Fruit fly (Drosophila melanogaster) whole organism, embryonic: ENCODE measurements around the gene Nepl3.
A peak's percentile ranks its signal among the peaks of the same experiment; 100 is the strongest.

ENCODE experiments used
- Atf-2 ChIP-seq: fragments of 200-800 bp; sonication (Bioruptor generic); optimal IDR thresholded peaks from 2 replicates; lab custom pipeline; 2016; ENCODE audit warnings: missing biosample characterization, missing genetic modification characterization
- Bgb ChIP-seq: fragments of 200-800 bp; sonication (Bioruptor generic); IDR thresholded peaks from 2 replicates; pipeline ENCODE4 v1.3.6; 2022; ENCODE audit warnings: missing biosample characterization, missing genetic modification characterization; ENCODE audit not compliant: partially characterized antibody
- Blimp-1 ChIP-seq: fragments of 200-800 bp; sonication (Bioruptor generic); optimal IDR thresholded peaks from 3 replicates; lab custom pipeline; 2018; ENCODE audit warnings: missing biosample characterization, missing genetic modification characterization, mild to moderate bottlenecking, moderate library complexity, missing genetic modification reagents
- CG11398 ChIP-seq: fragments of 200-800 bp; sonication (Bioruptor generic); optimal IDR thresholded peaks from 2 replicates; lab custom pipeline; 2016; ENCODE audit warnings: missing biosample characterization, missing genetic modification characterization
- CG13123 ChIP-seq: fragments of 200-800 bp; sonication (Bioruptor generic); optimal IDR thresholded peaks from 2 replicates; lab custom pipeline; 2016; ENCODE audit warnings: missing biosample characterization, missing genetic modification characterization
- CG14667 ChIP-seq: fragments of 200-800 bp; sonication (Bioruptor generic); IDR thresholded peaks from 2 replicates; pipeline ENCODE4 v1.3.6; 2022; ENCODE audit warnings: missing biosample characterization, missing genetic modification characterization
- CG16779 ChIP-seq: fragments of 200-800 bp; sonication (Bioruptor generic); IDR thresholded peaks from 2 replicates; pipeline ENCODE4 v1.3.6; 2022; ENCODE audit warnings: missing biosample characterization, missing genetic modification characterization
- CG17361 ChIP-seq: fragments of 200-800 bp; sonication (Bioruptor generic); IDR thresholded peaks from 3 replicates; pipeline ENCODE4 v1.3.6; 2022; ENCODE audit warnings: missing biosample characterization, missing genetic modification characterization
- CG17612 ChIP-seq: fragments of 200-800 bp; sonication (Bioruptor generic); IDR thresholded peaks from 2 replicates; pipeline ENCODE4 v1.3.6; 2022; ENCODE audit warnings: missing biosample characterization, missing genetic modification characterization
- CG1832 ChIP-seq: fragments of 200-800 bp; sonication (Bioruptor generic); optimal IDR thresholded peaks from 2 replicates; lab custom pipeline; 2017; ENCODE audit warnings: missing biosample characterization, mild to moderate bottlenecking, missing genetic modification characterization, inconsistent platforms
- CG34422 ChIP-seq: fragments of 200-800 bp; sonication (Bioruptor generic); IDR thresholded peaks from 3 replicates; pipeline ENCODE4 v1.3.6; 2022; ENCODE audit warnings: missing biosample characterization, missing genetic modification characterization
- CG4404 ChIP-seq: fragments of 200-800 bp; sonication (Bioruptor generic); IDR thresholded peaks from 2 replicates; pipeline ENCODE4 v1.3.6; 2022; ENCODE audit warnings: missing biosample characterization, missing genetic modification characterization
- CG4617 ChIP-seq: fragments of 200-800 bp; sonication (Bioruptor generic); optimal IDR thresholded peaks from 3 replicates; lab custom pipeline; 2016; ENCODE audit warnings: missing biosample characterization, missing genetic modification characterization, borderline replicate concordance
- CG6683 ChIP-seq: fragments of 200-800 bp; sonication (Bioruptor generic); optimal IDR thresholded peaks from 2 replicates; lab custom pipeline; 2017; ENCODE audit warnings: missing biosample characterization, mild to moderate bottlenecking, missing genetic modification characterization, missing genetic modification reagents
- CG7839 ChIP-seq: fragments of 200-800 bp; sonication (Bioruptor generic); optimal IDR thresholded peaks from 3 replicates; lab custom pipeline; 2018; ENCODE audit warnings: missing biosample characterization, mild to moderate bottlenecking, missing genetic modification characterization, moderate library complexity
- CG8765 ChIP-seq: fragments of 200-800 bp; sonication (Bioruptor generic); IDR thresholded peaks from 2 replicates; pipeline ENCODE4 v1.3.6; 2022; ENCODE audit warnings: missing biosample characterization, missing genetic modification characterization
- CkIIα-i1 ChIP-seq: fragments of 200-800 bp; sonication (Bioruptor generic); IDR thresholded peaks from 2 replicates; pipeline ENCODE4 v1.3.6; 2022; ENCODE audit warnings: missing biosample characterization, missing genetic modification characterization
- H2.0 ChIP-seq: fragments of 200-800 bp; sonication (Bioruptor generic); IDR thresholded peaks from 2 replicates; pipeline ENCODE4 v1.3.6; 2022; ENCODE audit warnings: missing biosample characterization, missing genetic modification characterization
- HLH54F ChIP-seq: fragments of 200-800 bp; sonication (Bioruptor generic); optimal IDR thresholded peaks from 3 replicates; lab custom pipeline; 2016; ENCODE audit warnings: missing biosample characterization, missing genetic modification characterization
- Hr39 ChIP-seq: fragments of >200 bp; optimal IDR thresholded peaks from 2 replicates; lab custom pipeline; 2017
- NfI ChIP-seq: fragments of 200-800 bp; sonication (Bioruptor generic); optimal IDR thresholded peaks from 3 replicates; lab custom pipeline; 2018; ENCODE audit warnings: missing biosample characterization, mild to moderate bottlenecking, missing genetic modification characterization, moderate library complexity
- Optix ChIP-seq: fragments of 200-800 bp; sonication (Bioruptor generic); IDR thresholded peaks from 3 replicates; pipeline ENCODE4 v1.3.6; 2022; ENCODE audit warnings: missing biosample characterization, missing genetic modification characterization
- Rfx ChIP-seq: fragments of 200-800 bp; sonication (Bioruptor generic); IDR thresholded peaks from 2 replicates; pipeline ENCODE4 v1.3.6; 2022; ENCODE audit warnings: missing biosample characterization, missing genetic modification characterization
- Sox102F ChIP-seq: fragments of 200-800 bp; sonication (Bioruptor generic); optimal IDR thresholded peaks from 2 replicates; lab custom pipeline; 2018; ENCODE audit warnings: missing biosample characterization, mild to moderate bottlenecking, missing genetic modification characterization, moderate library complexity
- Stat92E ChIP-seq, 3 experiments: fragments of >200 bp in 2 of 3; fragments of 200-800 bp in 1 of 3; sonication (Bioruptor generic) in 1 of 3; optimal IDR thresholded peaks; 2 replicates each; lab custom pipeline; 2017 to 2019; ENCODE audit warnings: missing biosample characterization in 3 of 3, missing genetic modification characterization in 3 of 3, mild to moderate bottlenecking in 1 of 3, moderate library complexity in 1 of 3
- ac ChIP-seq: fragments of 200-800 bp; sonication (Bioruptor generic); optimal IDR thresholded peaks from 3 replicates; lab custom pipeline; 2017; ENCODE audit warnings: missing biosample characterization, mild to moderate bottlenecking, missing genetic modification characterization
- bsh ChIP-seq, 2 experiments: fragments of 200-800 bp; sonication (Bioruptor generic); optimal IDR thresholded peaks; 2 replicates each; lab custom pipeline; 2017 to 2018; ENCODE audit warnings: mild to moderate bottlenecking in 2 of 2, missing biosample characterization in 2 of 2, missing genetic modification characterization in 2 of 2, moderate library complexity in 1 of 2
- cas ChIP-seq: fragments of 200-800 bp; sonication (Bioruptor generic); IDR thresholded peaks from 2 replicates; pipeline ENCODE4 v1.3.6; 2022; ENCODE audit warnings: missing biosample characterization, missing genetic modification characterization
- cg ChIP-seq: fragments of 200-800 bp; sonication (Bioruptor generic); optimal IDR thresholded peaks from 3 replicates; lab custom pipeline; 2019; ENCODE audit warnings: missing biosample characterization, mild to moderate bottlenecking, missing genetic modification characterization, moderate library complexity
- dmrt11E ChIP-seq: fragments of 200-800 bp; sonication (Bioruptor generic); optimal IDR thresholded peaks from 3 replicates; lab custom pipeline; 2018; ENCODE audit warnings: missing biosample characterization, mild to moderate bottlenecking, missing genetic modification characterization, moderate library complexity
- dysf ChIP-seq: fragments of 200-800 bp; sonication (Bioruptor generic); IDR thresholded peaks from 3 replicates; pipeline ENCODE4 v1.3.6; 2022; ENCODE audit warnings: missing biosample characterization, missing genetic modification characterization
- ewg ChIP-seq: fragments of 200-800 bp; sonication (Bioruptor generic); optimal IDR thresholded peaks from 3 replicates; lab custom pipeline; 2017; ENCODE audit warnings: mild to moderate bottlenecking, missing biosample characterization, missing genetic modification reagents, missing genetic modification characterization
- gcm ChIP-seq: fragments of 200-800 bp; sonication (Bioruptor generic); optimal IDR thresholded peaks from 2 replicates; lab custom pipeline; 2019; ENCODE audit warnings: missing biosample characterization, mild to moderate bottlenecking, missing genetic modification characterization, moderate library complexity
- gcm2 ChIP-seq: fragments of 200-800 bp; sonication (Bioruptor generic); optimal IDR thresholded peaks from 2 replicates; lab custom pipeline; 2016; ENCODE audit warnings: missing biosample characterization, missing genetic modification characterization
- gfzf ChIP-seq: fragments of 200-800 bp; sonication (Bioruptor generic); optimal IDR thresholded peaks from 2 replicates; lab custom pipeline; 2016; ENCODE audit warnings: missing biosample characterization, mild to moderate bottlenecking, missing genetic modification characterization, moderate library complexity
- h ChIP-seq: fragments of >200 bp; optimal IDR thresholded peaks from 2 replicates; lab custom pipeline; 2017
- lola ChIP-seq, 3 experiments: fragments of >200 bp in 2 of 3; fragments of 200-800 bp in 1 of 3; sonication (Bioruptor generic) in 1 of 3; optimal IDR thresholded peaks; 2 replicates each; lab custom pipeline; 2017 to 2019; ENCODE audit warnings: missing biosample characterization in 3 of 3, missing genetic modification characterization in 3 of 3, mild to moderate bottlenecking in 1 of 3, moderate library complexity in 1 of 3
- lov ChIP-seq, 2 experiments: fragments of 200-800 bp in 1 of 2; fragments of >200 bp in 1 of 2; sonication (Bioruptor generic) in 1 of 2; IDR thresholded peaks in 1 of 2; optimal IDR thresholded peaks in 1 of 2; 2 replicates in 1 of 2; 3 replicates in 1 of 2; pipeline versions ENCODE4 v1.3.6 to Lab custom; 2017 to 2022; ENCODE audit warnings: missing biosample characterization in 1 of 2, missing genetic modification characterization in 1 of 2
- luna ChIP-seq: fragments of 200-800 bp; sonication (Bioruptor generic); optimal IDR thresholded peaks from 2 replicates; lab custom pipeline; 2016; ENCODE audit warnings: missing biosample characterization, missing genetic modification characterization
- maf-S ChIP-seq: fragments of 200-800 bp; sonication (Bioruptor generic); optimal IDR thresholded peaks from 2 replicates; lab custom pipeline; 2016; ENCODE audit warnings: missing biosample characterization, missing genetic modification characterization
- nau ChIP-seq: fragments of 200-800 bp; sonication (Bioruptor generic); optimal IDR thresholded peaks from 3 replicates; lab custom pipeline; 2017; ENCODE audit warnings: missing biosample characterization, mild to moderate bottlenecking, missing genetic modification characterization, missing genetic modification reagents
- nerfin-2 ChIP-seq: fragments of 200-800 bp; sonication (Bioruptor generic); IDR thresholded peaks from 2 replicates; pipeline ENCODE4 v1.3.6; 2022; ENCODE audit warnings: missing biosample characterization, missing genetic modification characterization; ENCODE audit not compliant: partially characterized antibody
- sd ChIP-seq: fragments of 200-800 bp; sonication (Bioruptor generic); optimal IDR thresholded peaks from 3 replicates; lab custom pipeline; 2018; ENCODE audit warnings: missing biosample characterization, mild to moderate bottlenecking, missing genetic modification characterization, moderate library complexity
- seq ChIP-seq: fragments of 200-800 bp; sonication (Bioruptor generic); IDR thresholded peaks from 2 replicates; pipeline ENCODE4 v1.3.6; 2022; ENCODE audit warnings: missing biosample characterization, missing genetic modification characterization
- slbo ChIP-seq: fragments of 200-800 bp; sonication (Bioruptor generic); IDR thresholded peaks from 2 replicates; pipeline ENCODE4 v1.3.6; 2022; ENCODE audit warnings: missing biosample characterization, missing genetic modification characterization
- so ChIP-seq: fragments of 200-800 bp; sonication (Bioruptor generic); IDR thresholded peaks from 3 replicates; pipeline ENCODE4 v1.3.6; 2022; ENCODE audit warnings: missing biosample characterization, missing genetic modification characterization
- stc ChIP-seq: fragments of 200-800 bp; sonication (Bioruptor generic); IDR thresholded peaks from 2 replicates; pipeline ENCODE4 v1.3.6; 2022; ENCODE audit warnings: missing biosample characterization, missing genetic modification characterization
- tx ChIP-seq: fragments of 200-800 bp; sonication (Bioruptor generic); optimal IDR thresholded peaks from 2 replicates; lab custom pipeline; 2016; ENCODE audit warnings: missing biosample characterization, missing genetic modification characterization
- z ChIP-seq: fragments of 200-800 bp; sonication (Bioruptor generic); IDR thresholded peaks from 3 replicates; pipeline ENCODE4 v1.3.6; 2022; ENCODE audit warnings: missing biosample characterization, missing genetic modification characterization

Gene Nepl3

dm6 chr2L:5044892-5045619 is 13.0 kb downstream of the Nepl3 start:
- TF ChIP-seq Atf-2 (GFP tag; lab: Kevin White, UChicago) (peak; percentile 13), maf-S (GFP tag; lab: Kevin White, UChicago) (peak; percentile 4), nau (GFP tag; lab: Kevin White, UChicago) (peak; percentile 16), seq (GFP tag; lab: Robert Waterston, UW) (peak; percentile 73), tx (GFP tag; lab: Kevin White, UChicago) (no peak), Rfx (GFP tag; lab: Robert Waterston, UW) (peak; percentile 63), ac (GFP tag; lab: Kevin White, UChicago) (no peak), Blimp-1 (GFP tag; lab: Kevin White, UChicago) (peak; percentile 32), CG34422 (peak; percentile 48; the same call in 2 of the 3 replicates), CG8765 (GFP tag; lab: Robert Waterston, UW) (no peak), CG6683 (no peak), ewg (GFP tag; lab: Kevin White, UChicago) (peak; percentile 36), CG16779 (GFP tag; lab: Robert Waterston, UW) (peak; percentile 62), CG11398 (GFP tag; lab: Kevin White, UChicago) (no peak), Stat92E (GFP tag; optimal IDR thresholded peaks at IDR 0.05; lab: Kevin White, UChicago) (no peak), dysf (GFP tag; lab: Robert Waterston, UW) (peak; percentile 44; the same call in 1 of the 3 replicates), Hr39 (lab: Kevin White, UChicago) (no peak), CG7839 (tag; lab: Kevin White, UChicago) (peak; percentile 61), slbo (peak; percentile 69), gfzf (GFP tag; lab: Kevin White, UChicago) (no peak), cg (no peak), lov (optimal IDR thresholded peaks at IDR 0.05; lab: Kevin White, UChicago) (no peak), lov (GFP tag; IDR thresholded peaks at IDR 0.05; lab: Robert Waterston, UW) (no peak), gcm2 (GFP tag; lab: Kevin White, UChicago) (no peak), Sox102F (GFP tag; lab: Kevin White, UChicago) (peak; percentile 67), lola (GFP tag; optimal IDR thresholded peaks at IDR 0.05; lab: Kevin White, UChicago) (peak in 1 of 3 experiments; percentile 41), CG14667 (GFP tag; lab: Robert Waterston, UW) (peak; percentile 31; the same call in 1 of the 2 replicates), z (GFP tag; lab: Robert Waterston, UW) (no peak), CkIIα-i1 (GFP tag; lab: Robert Waterston, UW) (no peak), H2.0 (peak; percentile 44), gcm (GFP tag; lab: Kevin White, UChicago) (peak; percentile 61), stc (GFP tag; lab: Robert Waterston, UW) (peak; percentile 41; the same call in 1 of the 2 replicates), cas (GFP tag; lab: Robert Waterston, UW) (no peak), Optix (no peak), CG17612 (GFP tag; lab: Robert Waterston, UW) (no peak), HLH54F (GFP tag; lab: Kevin White, UChicago) (no peak), Bgb (GFP tag; lab: Robert Waterston, UW) (no peak), CG13123 (GFP tag; lab: Kevin White, UChicago) (no peak), CG4617 (GFP tag; lab: Kevin White, UChicago) (peak; percentile 11), dmrt11E (tag; lab: Kevin White, UChicago) (peak; percentile 31), NfI (peak; percentile 19), CG17361 (GFP tag; lab: Robert Waterston, UW) (peak; percentile 86), bsh (GFP tag; optimal IDR thresholded peaks at IDR 0.05; lab: Kevin White, UChicago) (peak; percentile 34), h (lab: Kevin White, UChicago) (no peak), sd (tag; lab: Kevin White, UChicago) (peak; percentile 28), luna (GFP tag; lab: Kevin White, UChicago) (no peak), so (0 out of 3 replicates have a peak, but pooled peaks have one; percentile 39), nerfin-2 (GFP tag; lab: Robert Waterston, UW) (no peak), CG4404 (GFP tag; lab: Robert Waterston, UW) (peak; percentile 27; the same call in 1 of the 2 replicates), CG1832 (GFP tag; lab: Kevin White, UChicago) (no peak)
